Fruit fly (Drosophila melanogaster) whole organism, pupa: ENCODE results near the gene mew.

Source experiments
- CG10348 ChIP-seq: fragments of 200-800 bp; sonication (Bioruptor generic); IDR thresholded peaks from 2 replicates; pipeline ENCODE4 v1.3.6; 2022; ENCODE audit warnings: missing biosample characterization, missing genetic modification characterization
- CG12605 ChIP-seq: fragments of 200-800 bp; sonication (Bioruptor generic); IDR thresholded peaks from 2 replicates; pipeline ENCODE4 v1.3.6; 2022; ENCODE audit warnings: missing biosample characterization, missing genetic modification characterization
- CG13204 ChIP-seq: fragments of 200-800 bp; sonication (Bioruptor generic); optimal IDR thresholded peaks from 2 replicates; lab custom pipeline; 2018; ENCODE audit warnings: missing biosample characterization, mild to moderate bottlenecking, missing genetic modification characterization, moderate library complexity
- CG14655 ChIP-seq: fragments of 200-800 bp; sonication (Bioruptor generic); optimal IDR thresholded peaks from 3 replicates; lab custom pipeline; 2017; ENCODE audit warnings: mild to moderate bottlenecking, missing biosample characterization, missing genetic modification reagents, missing genetic modification characterization
- CG15710 ChIP-seq: fragments of 200-800 bp; sonication (Bioruptor generic); optimal IDR thresholded peaks from 2 replicates; lab custom pipeline; 2018; ENCODE audit warnings: missing biosample characterization, mild to moderate bottlenecking, missing genetic modification characterization, moderate library complexity
- CG17806 ChIP-seq: fragments of 200-800 bp; sonication (Bioruptor generic); optimal IDR thresholded peaks from 2 replicates; lab custom pipeline; 2018; ENCODE audit warnings: missing biosample characterization, mild to moderate bottlenecking, missing genetic modification characterization, moderate library complexity
- CG32121 ChIP-seq: fragments of 200-800 bp; sonication (Bioruptor generic); IDR thresholded peaks from 2 replicates; pipeline ENCODE4 v1.3.6; 2022; ENCODE audit warnings: missing biosample characterization, missing genetic modification characterization
- CG34367 ChIP-seq: fragments of 200-800 bp; sonication (Bioruptor generic); optimal IDR thresholded peaks from 2 replicates; lab custom pipeline; 2018; ENCODE audit warnings: missing biosample characterization, mild to moderate bottlenecking, missing genetic modification characterization
- CG4496 ChIP-seq: fragments of 200-800 bp; sonication (Bioruptor generic); IDR thresholded peaks from 3 replicates; pipeline ENCODE4 v1.3.6; 2022; ENCODE audit warnings: missing biosample characterization, missing genetic modification characterization
- CG8159 ChIP-seq: fragments of 200-800 bp; sonication (Bioruptor generic); optimal IDR thresholded peaks from 3 replicates; lab custom pipeline; 2018; ENCODE audit warnings: missing biosample characterization, mild to moderate bottlenecking, missing genetic modification characterization, moderate library complexity
- CG8301 ChIP-seq: fragments of 200-800 bp; sonication (Bioruptor generic); optimal IDR thresholded peaks from 2 replicates; lab custom pipeline; 2018; ENCODE audit warnings: missing biosample characterization, mild to moderate bottlenecking, missing genetic modification characterization
- CG9948 ChIP-seq: fragments of 200-800 bp; sonication (Bioruptor generic); optimal IDR thresholded peaks from 2 replicates; lab custom pipeline; 2018; ENCODE audit warnings: missing biosample characterization, mild to moderate bottlenecking, missing genetic modification characterization, moderate library complexity
- D1 ChIP-seq: fragments of 200-800 bp; sonication (Bioruptor generic); optimal IDR thresholded peaks from 2 replicates; lab custom pipeline; 2018; ENCODE audit warnings: missing biosample characterization, mild to moderate bottlenecking, missing genetic modification characterization, moderate library complexity
- EcR ChIP-seq: fragments of 200-800 bp; sonication (Bioruptor generic); optimal IDR thresholded peaks from 3 replicates; lab custom pipeline; 2019; ENCODE audit warnings: missing biosample characterization, missing genetic modification characterization, mild to moderate bottlenecking, moderate library complexity, missing genetic modification reagents
- Ets98B ChIP-seq: fragments of 200-800 bp; sonication (Bioruptor generic); IDR thresholded peaks from 2 replicates; pipeline ENCODE4 v1.3.6; 2022; ENCODE audit warnings: missing biosample characterization, missing genetic modification characterization
- Pif1A ChIP-seq: fragments of 200-800 bp; sonication (Bioruptor generic); optimal IDR thresholded peaks from 3 replicates; lab custom pipeline; 2016; ENCODE audit warnings: missing biosample characterization, missing genetic modification characterization
- Pif1B ChIP-seq: fragments of 200-800 bp; sonication (Bioruptor generic); optimal IDR thresholded peaks from 3 replicates; lab custom pipeline; 2016; ENCODE audit warnings: missing biosample characterization, missing genetic modification characterization
- Snoo ChIP-seq: fragments of 200-800 bp; sonication (Bioruptor generic); optimal IDR thresholded peaks from 3 replicates; lab custom pipeline; 2017; ENCODE audit warnings: missing biosample characterization, mild to moderate bottlenecking, missing genetic modification characterization, inconsistent platforms
- fd96Ca ChIP-seq: fragments of 200-800 bp; sonication (Bioruptor generic); IDR thresholded peaks from 3 replicates; pipeline ENCODE4 v1.3.6; 2022; ENCODE audit warnings: missing biosample characterization, missing genetic modification characterization
- gl ChIP-seq: fragments of 200-800 bp; sonication (Bioruptor generic); optimal IDR thresholded peaks from 2 replicates; lab custom pipeline; 2018; ENCODE audit warnings: missing biosample characterization, mild to moderate bottlenecking, missing genetic modification characterization
- rn ChIP-seq: fragments of 200-800 bp; sonication (Bioruptor generic); IDR thresholded peaks from 2 replicates; pipeline ENCODE4 v1.3.6; 2022; ENCODE audit warnings: missing biosample characterization, missing genetic modification characterization

Gene mew

dm6 chrX:13258048-13258756 is at the start of gene mew, which contains the start of gene CG15742:
Gene mew, minus strand, starts transcription at chrX:13258490.
Gene CG15742, minus strand, starts transcription at chrX:13258495.
- TF ChIP-seq CG34367 (tag; lab: Kevin White, UChicago) (no peak), Pif1A (no peak), Ets98B (GFP tag; lab: Robert Waterston, UW) (no peak), CG13204 (no peak), CG8159 (tag; lab: Kevin White, UChicago) (no peak), CG10348 (GFP tag; lab: Robert Waterston, UW) (no peak), CG14655 (GFP tag; lab: Kevin White, UChicago) (no peak), fd96Ca (no peak), Snoo (no peak), rn (GFP tag; lab: Robert Waterston, UW) (no peak), gl (tag; lab: Kevin White, UChicago) (no peak), CG9948 (tag; lab: Kevin White, UChicago) (no peak), CG32121 (no peak; the same call in 1 of the 2 replicates), Pif1B (GFP tag; lab: Kevin White, UChicago) (no peak), CG12605 (GFP tag; lab: Robert Waterston, UW) (no peak), EcR (GFP tag; lab: Kevin White, UChicago) (no peak), CG4496 (GFP tag; lab: Robert Waterston, UW) (no peak), CG8301 (tag; lab: Kevin White, UChicago) (no peak), D1 (no peak)

dm6 chrX:13307189-13307588 is 48.9 kb upstream of the mew start:
- no peak for TF ChIP-seq rn (GFP tag; lab: Robert Waterston, UW)
- TF ChIP-seq CG8301 (tag; lab: Kevin White, UChicago) = no peak
- TF ChIP-seq Snoo = peak; percentile 21
- no peak for TF ChIP-seq CG10348 (GFP tag; lab: Robert Waterston, UW)
- TF ChIP-seq CG17806 (tag; lab: Kevin White, UChicago) = no peak
- peak; percentile 38 for TF ChIP-seq CG14655 (GFP tag; lab: Kevin White, UChicago)
- TF ChIP-seq D1 = no peak
- TF ChIP-seq CG8159 (tag; lab: Kevin White, UChicago) = peak; percentile 41
- peak; percentile 1 for TF ChIP-seq Pif1A
- 0 out of 2 replicates have a peak, but pooled peaks have one; percentile 17 for TF ChIP-seq CG32121
- TF ChIP-seq CG15710 (tag; lab: Kevin White, UChicago) = peak; percentile 30
- TF ChIP-seq CG13204 = no peak

- 0 out of 2 replicates have a peak, but pooled peaks have one; percentile 32 for TF ChIP-seq CG12605 (GFP tag; lab: Robert Waterston, UW)
- TF ChIP-seq gl (tag; lab: Kevin White, UChicago) = peak; percentile 29
- peak; percentile 14; the same call in 1 of the 2 replicates for TF ChIP-seq CG32121
- no peak for TF ChIP-seq Ets98B (GFP tag; lab: Robert Waterston, UW)
- peak; percentile 86 for TF ChIP-seq CG13204
- TF ChIP-seq CG4496 (GFP tag; lab: Robert Waterston, UW) = 0 out of 3 replicates have a peak, but pooled peaks have one; percentile 13
- no peak for TF ChIP-seq Pif1B (GFP tag; lab: Kevin White, UChicago)
- no peak for TF ChIP-seq CG14655 (GFP tag; lab: Kevin White, UChicago)
- TF ChIP-seq CG9948 (tag; lab: Kevin White, UChicago) = no peak
- TF ChIP-seq EcR (GFP tag; lab: Kevin White, UChicago) = peak; percentile 24
- TF ChIP-seq, all 21 proteins: peak for 6
These were observed 47.0 kb upstream of the mew start for dm6 chrX:13305323-13305722.

- TF ChIP-seq Pif1A (peak; percentile 18), Snoo (no peak), rn (GFP tag; lab: Robert Waterston, UW) (no peak), Pif1B (GFP tag; lab: Kevin White, UChicago) (no peak), CG8301 (tag; lab: Kevin White, UChicago) (no peak), CG32121 (peak; percentile 38; the same call in 1 of the 2 replicates), CG4496 (GFP tag; lab: Robert Waterston, UW) (0 out of 3 replicates have a peak, but pooled peaks have one; percentile 34), CG13204 (peak; percentile 77), gl (tag; lab: Kevin White, UChicago) (peak; percentile 15), EcR (GFP tag; lab: Kevin White, UChicago) (peak; percentile 76), CG14655 (GFP tag; lab: Kevin White, UChicago) (no peak), CG15710 (tag; lab: Kevin White, UChicago) (peak; percentile 11)
These were observed 45.7 kb upstream of the mew start for dm6 chrX:13303656-13304647.

- TF ChIP-seq Pif1B (GFP tag; lab: Kevin White, UChicago) = no peak
- no peak for TF ChIP-seq CG15710 (tag; lab: Kevin White, UChicago)
- no peak for TF ChIP-seq CG17806 (tag; lab: Kevin White, UChicago)
- no peak for TF ChIP-seq EcR (GFP tag; lab: Kevin White, UChicago)
- TF ChIP-seq CG12605 (GFP tag; lab: Robert Waterston, UW) = no peak
- TF ChIP-seq CG8301 (tag; lab: Kevin White, UChicago) = no peak
- no peak for TF ChIP-seq CG14655 (GFP tag; lab: Kevin White, UChicago)
- no peak for TF ChIP-seq CG8159 (tag; lab: Kevin White, UChicago)
- TF ChIP-seq gl (tag; lab: Kevin White, UChicago) = no peak
- TF ChIP-seq CG10348 (GFP tag; lab: Robert Waterston, UW) = no peak
- no peak for TF ChIP-seq CG13204
- TF ChIP-seq, all 21 proteins: peak for 0
These were observed 45.1 kb upstream of the mew start, which contains the start of gene IP3K2 for dm6 chrX:13303527-13303655. Gene IP3K2, plus strand, starts transcription at chrX:13303633.
